Worm (Caenorhabditis elegans) whole organism, L1 larva: ENCODE results near the gene wdr-83.

ENCODE experiments used
- C34B4.2 ChIP-seq: sonication (generic microtip); optimal IDR thresholded peaks from 2 replicates; lab custom pipeline; 2017; ENCODE audit warnings: mild to moderate bottlenecking, missing genetic modification characterization, missing compliant biosample characterization
- F16B12.6 ChIP-seq: fragments of 150-350 bp; optimal IDR thresholded peaks from 2 replicates; lab custom pipeline; 2014; ENCODE audit warnings: missing biosample characterization, missing genetic modification characterization
- aly-2 ChIP-seq: fragments of 150-350 bp; optimal IDR thresholded peaks from 2 replicates; lab custom pipeline; 2014; ENCODE audit warnings: missing biosample characterization, missing genetic modification characterization
- ama-1 ChIP-seq: fragments of 150-350 bp; optimal IDR thresholded peaks from 2 replicates; lab custom pipeline; 2014
- ceh-90 ChIP-seq: sonication (generic microtip); optimal IDR thresholded peaks from 2 replicates; lab custom pipeline; 2016; ENCODE audit warnings: missing genetic modification characterization, missing compliant biosample characterization
- ets-5 ChIP-seq: fragments of 200-800 bp; sonication (Bioruptor generic); IDR thresholded peaks from 2 replicates; pipeline ENCODE4 v1.3.6; 2022; ENCODE audit warnings: missing genetic modification characterization, missing compliant biosample characterization
- fkh-4 ChIP-seq: sonication (generic microtip); optimal IDR thresholded peaks from 2 replicates; lab custom pipeline; 2016; ENCODE audit warnings: missing compliant biosample characterization, missing genetic modification characterization, borderline replicate concordance
- lin-39 ChIP-seq: fragments of 150-350 bp; optimal IDR thresholded peaks from 2 replicates; lab custom pipeline; 2014; ENCODE audit warnings: missing biosample characterization, missing genetic modification reagents, missing genetic modification characterization
- lsy-2 ChIP-seq, 2 experiments: fragments of 150-350 bp; optimal IDR thresholded peaks; 2 replicates each; lab custom pipeline; 2014; ENCODE audit warnings: missing biosample characterization in 2 of 2, missing genetic modification characterization in 2 of 2
- nhr-90 ChIP-seq: sonication (generic microtip); optimal IDR thresholded peaks from 2 replicates; lab custom pipeline; 2016; ENCODE audit warnings: mild to moderate bottlenecking, missing genetic modification characterization, missing compliant biosample characterization; ENCODE audit not compliant: poor library complexity
- snpc-4 ChIP-seq: fragments of 150-350 bp; optimal IDR thresholded peaks from 2 replicates; lab custom pipeline; 2014; ENCODE audit warnings: missing biosample characterization, missing genetic modification characterization
- unc-130 ChIP-seq: fragments of 150-350 bp; optimal IDR thresholded peaks from 2 replicates; lab custom pipeline; 2017; ENCODE audit warnings: missing biosample characterization, missing genetic modification characterization, inconsistent platforms

DNA sequence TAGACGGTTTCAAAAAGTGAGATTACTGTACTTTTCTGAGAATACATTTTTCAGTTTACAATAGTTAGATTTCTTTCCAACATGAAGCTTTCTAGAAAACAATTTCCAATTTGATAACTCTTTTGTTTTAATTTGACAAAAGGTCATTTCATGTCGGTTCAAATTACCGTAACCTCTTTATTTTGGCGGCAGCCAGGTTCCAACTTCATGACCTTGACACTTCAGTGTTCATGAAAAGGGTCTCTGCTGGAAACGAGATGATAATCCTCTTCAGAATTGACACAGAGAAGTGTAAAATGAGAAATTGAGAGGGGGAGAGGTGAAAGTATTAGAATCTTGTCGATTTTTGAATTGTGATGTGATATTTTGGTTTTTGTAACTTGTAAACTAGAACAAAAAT lies 10.0 kb downstream of the wdr-83 start:
- no peak for TF ChIP-seq aly-2
- TF ChIP-seq unc-130 (tag; lab: Kevin White, UChicago) = no peak
- TF ChIP-seq lin-39 (tag; lab: Kevin White, UChicago) = no peak
- TF ChIP-seq ama-1 = no peak
- TF ChIP-seq ceh-90 = no peak
- TF ChIP-seq fkh-4 (tag; lab: Kevin White, UChicago) = no peak
- TF ChIP-seq C34B4.2 (tag; lab: Kevin White, UChicago) = no peak
- TF ChIP-seq F16B12.6 (tag; lab: Kevin White, UChicago) = no peak
- no peak for TF ChIP-seq ets-5 (GFP tag; lab: Robert Waterston, UW)
- TF ChIP-seq lsy-2 (tag; optimal IDR thresholded peaks at IDR 0.05; lab: Kevin White, UChicago) = peak in 1 of 2 experiments; percentile 21
- no peak for TF ChIP-seq nhr-90 (tag; lab: Kevin White, UChicago)
- TF ChIP-seq snpc-4 (tag; lab: Kevin White, UChicago) = no peak
